Fruit fly (Drosophila melanogaster): Measurements from ENCODE around the gene Pxd.

Gene Pxd

DNA sequence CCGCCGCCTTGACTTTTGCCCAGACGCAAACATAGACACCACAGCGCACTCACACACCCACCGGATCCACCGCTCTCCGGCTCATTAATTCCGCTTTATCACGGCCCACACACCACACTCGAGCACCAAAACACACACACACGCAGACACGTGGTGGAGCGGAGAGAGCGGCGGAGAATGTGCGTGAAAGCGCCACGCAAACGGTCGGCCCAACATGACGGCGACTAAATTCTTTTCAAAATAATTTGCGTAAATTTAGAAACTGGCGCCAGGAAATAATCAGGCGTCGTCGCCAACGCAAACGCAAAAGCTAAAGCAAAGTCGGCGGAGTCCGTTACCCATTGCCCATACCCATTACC, 45.4 kb downstream of the Pxd start:
- no peak for TF ChIP-seq CG17801 (GFP tag; optimal IDR thresholded peaks at IDR 0.05; ENCODE audit: partially characterized antibody)

DNA sequence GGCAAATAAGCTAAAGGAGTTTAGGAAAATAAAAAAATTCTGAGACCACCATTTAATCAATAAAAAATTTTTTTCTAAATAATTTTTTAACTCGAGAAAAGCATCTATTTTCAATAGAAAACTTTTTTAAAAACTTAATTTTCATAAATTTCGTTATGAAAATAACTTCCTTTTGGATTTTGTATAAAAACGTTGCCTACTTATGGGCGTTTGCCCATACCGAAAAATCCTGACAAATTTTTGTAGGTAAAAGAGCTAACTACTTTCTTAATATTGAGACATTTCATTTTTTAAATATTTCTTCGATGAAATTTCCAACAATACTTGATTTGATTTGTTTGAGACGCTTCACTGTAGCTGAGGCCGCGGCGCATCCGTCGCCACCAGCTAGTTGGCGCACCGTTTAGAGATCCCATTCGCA, 45.9 kb downstream of the Pxd start:
- TF ChIP-seq CG17801 (GFP tag; optimal IDR thresholded peaks at IDR 0.05; ENCODE audit: partially characterized antibody): no peak

DNA sequence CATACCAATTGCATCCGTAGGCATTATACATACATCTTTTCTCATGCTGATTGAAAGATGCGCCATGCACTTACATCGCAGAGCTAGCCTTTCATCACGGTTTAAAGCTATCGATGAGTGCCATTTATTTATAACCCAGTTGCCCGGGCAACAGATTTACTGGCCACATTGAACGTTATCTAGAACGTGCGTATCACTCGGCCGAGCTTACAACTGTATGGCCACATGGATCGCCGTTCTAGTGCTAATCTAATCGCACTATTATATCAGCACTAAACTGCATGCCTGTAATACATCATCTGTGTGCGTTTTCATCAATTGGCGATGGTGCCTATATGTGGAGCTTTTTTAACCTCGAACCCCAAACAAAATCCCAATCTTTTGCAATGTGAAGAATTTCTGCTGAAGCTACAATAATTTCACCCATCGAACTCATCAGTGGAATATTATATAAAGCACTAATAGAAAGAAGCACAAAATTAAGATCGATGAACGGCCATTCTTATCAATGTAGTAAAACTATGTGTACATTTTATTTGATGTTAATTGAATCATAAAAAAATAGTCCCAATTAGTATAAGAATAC, 46.5 kb downstream of the Pxd start:
- TF ChIP-seq CG17801 (GFP tag; optimal IDR thresholded peaks at IDR 0.05; ENCODE audit: partially characterized antibody): no peak

DNA sequence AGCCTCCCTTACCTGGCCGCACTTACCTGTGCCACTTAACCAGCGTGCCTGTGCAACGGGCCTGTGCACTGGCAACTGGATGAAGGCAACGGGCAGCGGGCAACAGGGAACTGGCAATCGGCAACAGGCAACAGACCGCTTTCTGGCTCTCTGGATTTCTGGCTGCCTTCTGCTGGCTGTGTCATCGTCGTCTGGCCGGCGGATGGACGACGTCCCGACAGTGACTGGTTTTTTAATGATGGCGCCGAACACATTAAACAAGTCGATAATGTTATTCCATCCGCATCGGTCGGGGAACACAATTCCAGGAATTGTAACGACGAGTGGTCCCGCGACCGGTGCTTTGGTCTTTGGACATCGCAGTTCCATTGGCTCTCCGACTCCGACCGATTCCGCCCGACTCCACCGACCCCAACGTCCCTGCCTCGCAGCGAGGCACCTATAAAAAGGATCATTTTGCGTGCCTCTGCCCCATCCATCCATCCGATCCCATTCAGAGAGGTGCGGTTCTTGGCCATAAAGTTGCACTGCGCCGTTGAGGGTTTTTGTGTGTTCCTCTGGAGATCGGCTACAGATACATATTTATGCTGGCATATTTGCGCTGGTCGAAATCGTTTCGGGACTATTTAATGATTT, 47.5 kb downstream of the Pxd start:
- TF ChIP-seq CG17801 (GFP tag; optimal IDR thresholded peaks at IDR 0.05; ENCODE audit: partially characterized antibody): no peak

DNA sequence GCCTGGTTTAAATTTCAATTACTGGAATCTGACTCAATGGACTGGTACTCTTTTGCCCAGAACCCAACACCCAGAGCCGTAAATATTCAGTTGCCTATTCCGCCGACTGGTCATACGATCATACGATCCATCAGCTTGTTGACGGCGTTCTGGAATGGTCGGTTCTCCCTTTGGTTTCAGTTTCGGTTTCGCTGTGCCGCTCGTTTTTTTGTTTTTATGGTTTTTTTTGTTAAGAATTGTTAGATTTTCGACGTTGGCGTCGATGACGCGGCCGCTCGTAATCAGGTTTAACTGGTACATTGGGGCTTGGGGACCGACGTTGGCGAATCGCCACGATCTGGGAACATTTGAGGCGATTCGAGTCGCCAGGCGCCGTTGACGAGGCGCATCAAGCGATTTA, 48.3 kb downstream of the Pxd start:
- TF ChIP-seq CG17801 (GFP tag; optimal IDR thresholded peaks at IDR 0.05; ENCODE audit: partially characterized antibody): peak; percentile 0

DNA sequence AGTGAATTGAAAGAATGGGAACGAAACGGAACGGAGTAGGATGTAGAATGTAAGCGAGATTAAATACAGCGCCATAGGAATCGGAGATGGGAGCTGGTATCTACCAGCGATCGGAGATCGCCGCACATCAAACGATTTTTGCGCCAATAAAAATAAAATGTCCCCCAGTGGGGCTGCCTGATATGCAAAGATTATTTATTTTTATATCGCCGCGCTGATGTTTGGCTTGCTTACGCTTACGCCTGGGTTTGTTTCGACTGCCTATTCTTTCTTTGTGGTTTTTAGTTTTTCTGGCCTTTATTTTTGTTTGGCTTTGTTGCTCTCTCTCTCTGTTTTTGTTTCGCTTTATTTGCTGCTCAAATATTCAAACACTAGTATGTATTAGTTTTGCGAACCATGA, 49.4 kb downstream of the Pxd start:
- TF ChIP-seq CG17801 (GFP tag; optimal IDR thresholded peaks at IDR 0.05; ENCODE audit: partially characterized antibody): no peak

DNA sequence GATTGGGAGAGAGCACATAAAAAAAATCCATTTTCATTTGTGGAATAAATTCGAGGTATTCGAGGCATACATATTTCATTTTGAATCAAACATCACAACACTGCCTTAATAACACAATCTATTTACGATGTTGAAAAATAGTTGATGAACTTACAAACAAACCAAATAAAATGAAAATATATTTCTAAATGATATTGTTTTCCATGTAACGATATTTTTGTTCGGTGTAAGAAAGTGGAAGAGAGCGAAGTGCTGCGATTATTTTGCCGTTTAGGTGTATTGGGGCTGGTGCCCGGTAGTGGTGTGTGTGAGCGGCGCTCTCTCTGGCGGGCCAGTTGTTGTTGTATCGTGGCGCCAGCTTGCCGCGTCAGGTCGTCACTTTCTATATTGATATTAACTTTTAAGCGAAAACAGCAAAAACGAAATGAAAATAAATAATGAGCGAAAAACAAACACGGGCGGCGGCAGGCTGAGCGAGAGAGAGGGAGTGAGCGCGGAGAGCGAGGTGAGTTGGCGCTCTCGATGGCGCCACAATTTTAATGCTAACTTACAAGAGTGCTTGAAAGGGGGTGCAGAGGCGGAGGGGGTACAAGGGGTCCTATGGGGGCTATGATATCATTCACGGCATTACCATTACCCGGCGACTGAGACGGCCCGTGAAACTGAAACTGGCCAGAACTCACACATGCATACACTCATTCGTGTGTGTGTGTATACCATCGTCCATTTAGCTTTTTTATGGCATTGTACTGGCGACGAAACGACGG, 50.8 kb downstream of the Pxd start:
- peak; percentile 85 for TF ChIP-seq CG17801 (GFP tag; optimal IDR thresholded peaks at IDR 0.05; ENCODE audit: partially characterized antibody)

DNA sequence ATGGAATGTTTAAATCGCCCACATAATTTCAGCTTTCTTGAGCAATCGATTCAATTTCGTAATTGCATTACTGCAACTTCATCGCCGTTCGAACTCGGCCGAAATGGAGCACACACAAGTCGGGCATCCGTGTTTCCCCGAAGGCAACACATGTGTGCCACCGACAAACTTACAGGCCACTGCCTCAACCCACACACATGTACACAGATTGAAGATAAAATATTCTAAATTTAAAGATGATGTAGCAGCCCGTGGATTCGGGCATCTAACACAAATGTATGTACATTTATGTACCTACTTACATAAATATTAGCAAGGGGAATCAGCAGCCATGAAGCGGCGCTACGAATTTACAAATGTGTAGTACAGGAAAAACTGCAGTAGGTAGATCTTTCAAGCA, 51.7 kb downstream of the Pxd start:
- no peak for TF ChIP-seq CG17801 (GFP tag; optimal IDR thresholded peaks at IDR 0.05; ENCODE audit: partially characterized antibody)

DNA sequence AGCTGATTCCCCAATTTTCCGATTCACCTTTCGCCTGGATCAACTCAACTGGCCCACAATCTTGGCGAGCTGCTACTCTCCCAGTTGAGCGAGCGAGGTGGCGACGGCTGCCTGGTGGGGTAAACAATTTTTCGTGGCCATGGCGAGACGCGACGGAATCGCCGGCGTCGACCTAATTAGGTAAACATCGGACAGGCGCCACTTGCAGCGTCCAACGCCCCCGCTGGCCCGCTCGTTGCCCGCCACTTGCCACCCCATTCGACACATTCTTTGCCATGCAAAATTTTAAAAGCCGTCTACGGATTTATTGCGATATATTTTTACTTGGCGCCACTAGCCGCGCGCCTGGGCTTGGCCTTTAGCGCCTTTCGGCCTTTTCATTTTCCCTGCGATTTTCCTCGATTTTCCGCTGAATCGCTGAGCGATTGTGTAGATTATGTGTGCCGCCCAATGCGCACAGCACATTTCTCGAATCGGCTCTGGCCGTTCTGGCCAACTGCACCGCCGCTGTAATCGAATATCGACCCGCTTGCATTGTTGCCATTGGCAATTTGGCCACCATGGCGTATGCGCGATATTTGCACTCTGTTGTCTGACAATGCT, 52.6 kb downstream of the Pxd start:
- no peak for TF ChIP-seq CG17801 (GFP tag; optimal IDR thresholded peaks at IDR 0.05; ENCODE audit: partially characterized antibody)

DNA sequence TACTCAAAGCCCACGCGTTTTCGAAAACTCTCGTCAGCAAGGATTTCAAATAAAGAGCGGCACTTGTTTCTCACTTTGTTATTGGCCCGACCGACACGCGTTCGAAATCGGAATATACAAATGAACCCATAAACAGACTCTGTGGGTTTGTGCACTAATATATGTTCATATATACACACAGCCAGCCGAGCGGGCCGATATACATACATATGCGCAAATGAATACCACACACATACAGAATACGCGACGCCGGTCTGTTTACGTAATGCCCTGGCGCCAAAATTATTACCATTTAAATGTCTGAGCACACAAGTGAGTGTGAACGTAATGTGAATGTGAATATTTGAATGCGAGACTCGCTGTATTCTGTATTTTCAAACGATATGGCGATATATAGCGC, 53.3 kb downstream of the Pxd start:
- no peak for TF ChIP-seq CG17801 (GFP tag; optimal IDR thresholded peaks at IDR 0.05; ENCODE audit: partially characterized antibody)

DNA sequence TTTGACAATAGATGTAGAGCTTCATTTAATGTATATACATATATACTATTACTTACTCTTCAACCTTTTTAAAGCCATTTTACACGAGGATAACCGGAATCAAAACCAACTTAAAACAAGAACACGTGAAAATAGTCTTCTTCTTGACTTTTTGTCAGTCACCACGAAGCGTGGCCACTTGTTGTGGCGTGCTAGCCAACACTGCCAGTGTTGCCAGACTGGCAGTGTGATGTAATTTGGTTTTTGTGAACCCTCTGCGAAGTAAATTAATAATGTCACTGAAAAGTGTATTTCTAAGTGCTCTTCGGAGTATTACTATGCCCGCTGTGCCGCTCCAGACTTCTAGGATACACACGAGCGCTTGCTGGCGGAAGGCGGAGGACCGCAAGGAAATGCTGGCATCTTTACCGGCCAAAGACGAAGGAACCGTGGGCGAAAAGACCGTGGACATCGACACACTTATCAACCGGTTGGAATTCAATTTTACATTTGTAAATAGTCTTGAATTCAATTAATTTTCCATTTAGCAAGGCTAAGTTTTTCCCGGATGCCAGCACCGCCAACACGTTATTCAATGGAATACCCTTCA, 58.2 kb downstream of the Pxd start, which contains the start of the genes Ns1 and mRpS11:
Gene Ns1, minus strand, starts transcription at position 150 of the 589 bp plus-strand sequence.
Gene mRpS11, plus strand, starts transcription at position 207 of the 589 bp plus-strand sequence.
- no peak for TF ChIP-seq CG17801 (GFP tag; optimal IDR thresholded peaks at IDR 0.05; ENCODE audit: partially characterized antibody)

All from ovary, adult (tissue).